Worm (Caenorhabditis elegans): ENCODE measurements around the gene ndub-11.

ce11 chrIV:8096375-8096774 lies 33.7 kb downstream of the ndub-11 start:
- TF ChIP-seq F33H1.4 (GFP tag; IDR thresholded peaks at IDR 0.05), result no peak
- no peak for TF ChIP-seq snpc-4 (GFP tag; optimal IDR thresholded peaks at IDR 0.05)
- TF ChIP-seq snpc-4 (tag; optimal IDR thresholded peaks at IDR 0.05), result no peak
- no peak for TF ChIP-seq ztf-25 (GFP tag; IDR thresholded peaks at IDR 0.05)
- no peak for TF ChIP-seq snpc-3.4 (tag; optimal IDR thresholded peaks at IDR 0.05)
- TF ChIP-seq F22D6.2 (tag; optimal IDR thresholded peaks at IDR 0.05), result no peak
- no peak for TF ChIP-seq lin-35 (GFP tag; optimal IDR thresholded peaks at IDR 0.05)
- TF ChIP-seq dox-1 (GFP tag; IDR thresholded peaks at IDR 0.05), result no peak
- TF ChIP-seq snpc-1.1 (tag; optimal IDR thresholded peaks at IDR 0.05; ENCODE audit: insufficient read depth), result no peak
- TF ChIP-seq K12H6.12 (tag; optimal IDR thresholded peaks at IDR 0.05), result no peak
- TF ChIP-seq ztf-22 (GFP tag; optimal IDR thresholded peaks at IDR 0.05), result no peak
- no peak for TF ChIP-seq attf-5 (GFP tag; optimal IDR thresholded peaks at IDR 0.05)
